Fruit fly (Drosophila melanogaster) whole organism, embryonic: Measurements from ENCODE around the gene hfw.
A peak's percentile ranks its signal among the peaks of the same experiment; 100 is the strongest.

Experiments used
- CG10147 ChIP-seq: fragments of 200-800 bp; sonication (Bioruptor generic); optimal IDR thresholded peaks from 2 replicates; lab custom pipeline; 2019; ENCODE audit warnings: missing biosample characterization, mild to moderate bottlenecking, missing genetic modification characterization, moderate library complexity
- CG11695 ChIP-seq: fragments of 200-800 bp; sonication (Bioruptor generic); IDR thresholded peaks from 3 replicates; pipeline ENCODE4 v1.3.6; 2022; ENCODE audit warnings: missing biosample characterization, missing genetic modification characterization
- CG13775 ChIP-seq: fragments of 200-800 bp; sonication (Bioruptor generic); optimal IDR thresholded peaks from 3 replicates; lab custom pipeline; 2017; ENCODE audit warnings: missing biosample characterization, mild to moderate bottlenecking, missing genetic modification characterization
- CG1602 ChIP-seq: fragments of 200-800 bp; sonication (Bioruptor generic); optimal IDR thresholded peaks from 3 replicates; lab custom pipeline; 2016; ENCODE audit warnings: missing biosample characterization, missing genetic modification characterization
- CG1647 ChIP-seq: fragments of 200-800 bp; sonication (Bioruptor generic); optimal IDR thresholded peaks from 3 replicates; lab custom pipeline; 2016; ENCODE audit warnings: missing biosample characterization, missing genetic modification characterization
- CG17912 ChIP-seq: fragments of 200-800 bp; sonication (Bioruptor generic); optimal IDR thresholded peaks from 2 replicates; lab custom pipeline; 2018; ENCODE audit warnings: missing biosample characterization, mild to moderate bottlenecking, missing genetic modification characterization
- CG18764 ChIP-seq: fragments of 200-800 bp; sonication (Bioruptor generic); optimal IDR thresholded peaks from 3 replicates; lab custom pipeline; 2016; ENCODE audit warnings: missing biosample characterization, missing genetic modification characterization
- CG2712 ChIP-seq: fragments of 200-800 bp; optimal IDR thresholded peaks from 3 replicates; lab custom pipeline; 2019; ENCODE audit warnings: missing biosample characterization, mild to moderate bottlenecking, missing genetic modification characterization, moderate library complexity
- CG32532 ChIP-seq: fragments of 200-800 bp; sonication (Bioruptor generic); IDR thresholded peaks from 2 replicates; pipeline ENCODE4 v1.3.6; 2022; ENCODE audit warnings: missing biosample characterization, missing genetic modification characterization
- CG32772 ChIP-seq: fragments of 200-800 bp; sonication (Bioruptor generic); IDR thresholded peaks from 2 replicates; pipeline ENCODE4 v1.3.6; 2022; ENCODE audit warnings: missing biosample characterization, missing genetic modification characterization
- CG4328 ChIP-seq: fragments of 200-800 bp; sonication (Bioruptor generic); optimal IDR thresholded peaks from 3 replicates; lab custom pipeline; 2017; ENCODE audit warnings: missing biosample characterization, missing genetic modification reagents, missing genetic modification characterization
- CG4707 ChIP-seq: fragments of 200-800 bp; sonication (Bioruptor generic); optimal IDR thresholded peaks from 2 replicates; lab custom pipeline; 2018; ENCODE audit warnings: missing biosample characterization, mild to moderate bottlenecking, missing genetic modification characterization, moderate library complexity
- CG6791 ChIP-seq: fragments of 200-800 bp; sonication (Bioruptor generic); IDR thresholded peaks from 3 replicates; pipeline ENCODE4 v1.3.6; 2022; ENCODE audit warnings: missing biosample characterization, missing genetic modification characterization; ENCODE audit not compliant: partially characterized antibody
- D19B ChIP-seq: fragments of 200-800 bp; sonication (Bioruptor generic); optimal IDR thresholded peaks from 2 replicates; lab custom pipeline; 2017; ENCODE audit warnings: missing biosample characterization, mild to moderate bottlenecking, missing genetic modification characterization
- Ets65A ChIP-seq: fragments of 200-800 bp; sonication (Bioruptor generic); peaks from one replicate; lab custom pipeline; 2016; ENCODE audit warnings: missing biosample characterization, missing genetic modification characterization
- Hsf ChIP-seq: fragments of 200-800 bp; sonication (Bioruptor generic); optimal IDR thresholded peaks from 3 replicates; lab custom pipeline; 2016; ENCODE audit warnings: missing biosample characterization, missing genetic modification characterization
- Meics ChIP-seq: fragments of 200-800 bp; sonication (Bioruptor generic); optimal IDR thresholded peaks from 2 replicates; lab custom pipeline; 2017; ENCODE audit warnings: missing biosample characterization, mild to moderate bottlenecking, missing genetic modification characterization
- Oli ChIP-seq: fragments of 200-800 bp; sonication (Bioruptor generic); optimal IDR thresholded peaks from 2 replicates; lab custom pipeline; 2018; ENCODE audit warnings: missing biosample characterization, mild to moderate bottlenecking, missing genetic modification characterization, moderate library complexity
- Taf1 ChIP-seq: fragments of 200-800 bp; sonication (Bioruptor generic); IDR thresholded peaks from 2 replicates; pipeline ENCODE4 v1.3.6; 2022; ENCODE audit warnings: missing biosample characterization, missing genetic modification characterization
- YL-1 ChIP-seq: fragments of 200-800 bp; sonication (Bioruptor generic); optimal IDR thresholded peaks from 3 replicates; lab custom pipeline; 2017; ENCODE audit warnings: missing biosample characterization, mild to moderate bottlenecking, missing genetic modification characterization
- abd-A ChIP-seq: fragments of 200-800 bp; sonication (Bioruptor generic); optimal IDR thresholded peaks from 3 replicates; lab custom pipeline; 2019; ENCODE audit warnings: missing biosample characterization, mild to moderate bottlenecking, missing genetic modification characterization, moderate library complexity
- aop ChIP-seq: fragments of 200-800 bp; sonication (Bioruptor generic); IDR thresholded peaks from 2 replicates; pipeline ENCODE4 v1.3.6; 2022; ENCODE audit warnings: missing biosample characterization, missing genetic modification characterization
- ara ChIP-seq: fragments of 200-800 bp; sonication (Bioruptor generic); IDR thresholded peaks from 2 replicates; pipeline ENCODE4 v1.3.6; 2022; ENCODE audit warnings: missing biosample characterization, missing genetic modification characterization
- bab2 ChIP-seq: fragments of 200-800 bp; sonication (Bioruptor generic); optimal IDR thresholded peaks from 2 replicates; lab custom pipeline; 2016; ENCODE audit warnings: missing biosample characterization, missing genetic modification characterization
- br ChIP-seq: fragments of >200 bp; optimal IDR thresholded peaks from 2 replicates; lab custom pipeline; 2017
- cas ChIP-seq: fragments of 200-800 bp; sonication (Bioruptor generic); IDR thresholded peaks from 2 replicates; pipeline ENCODE4 v1.3.6; 2022; ENCODE audit warnings: missing biosample characterization, missing genetic modification characterization
- cg ChIP-seq: fragments of 200-800 bp; sonication (Bioruptor generic); optimal IDR thresholded peaks from 3 replicates; lab custom pipeline; 2019; ENCODE audit warnings: missing biosample characterization, mild to moderate bottlenecking, missing genetic modification characterization, moderate library complexity
- dimm ChIP-seq: fragments of 200-800 bp; sonication (Bioruptor generic); IDR thresholded peaks from 2 replicates; pipeline ENCODE4 v1.3.6; 2022; ENCODE audit warnings: missing biosample characterization, missing genetic modification characterization
- insv ChIP-seq, 2 experiments: fragments of 200-800 bp; sonication (Bioruptor generic); optimal IDR thresholded peaks; 3 replicates each; lab custom pipeline; 2016 to 2018; ENCODE audit warnings: missing biosample characterization in 2 of 2, missing genetic modification characterization in 2 of 2
- kah ChIP-seq: fragments of 200-800 bp; sonication (Bioruptor generic); optimal IDR thresholded peaks from 2 replicates; lab custom pipeline; 2018; ENCODE audit warnings: missing biosample characterization, mild to moderate bottlenecking, missing genetic modification characterization
- mirr ChIP-seq: fragments of 200-800 bp; sonication (Bioruptor generic); optimal IDR thresholded peaks from 3 replicates; lab custom pipeline; 2018; ENCODE audit warnings: missing biosample characterization, mild to moderate bottlenecking, missing genetic modification characterization
- peb ChIP-seq: fragments of 200-800 bp; sonication (Bioruptor generic); IDR thresholded peaks from 2 replicates; pipeline ENCODE4 v1.3.6; 2022; ENCODE audit warnings: missing biosample characterization, missing genetic modification characterization
- pfk ChIP-seq: fragments of 200-800 bp; sonication (Bioruptor generic); optimal IDR thresholded peaks from 2 replicates; lab custom pipeline; 2018; ENCODE audit warnings: missing biosample characterization, mild to moderate bottlenecking, missing genetic modification characterization, moderate library complexity
- phol ChIP-seq: fragments of 200-800 bp; sonication (Bioruptor generic); optimal IDR thresholded peaks from 3 replicates; lab custom pipeline; 2018; ENCODE audit warnings: missing biosample characterization, mild to moderate bottlenecking, missing genetic modification characterization, moderate library complexity
- schlank ChIP-seq: fragments of 200-800 bp; sonication (Bioruptor generic); optimal IDR thresholded peaks from 2 replicates; lab custom pipeline; 2018; ENCODE audit warnings: missing biosample characterization, mild to moderate bottlenecking, missing genetic modification characterization
- sens ChIP-seq: fragments of 200-800 bp; sonication (Bioruptor generic); peaks from one replicate; lab custom pipeline; 2016; ENCODE audit warnings: missing biosample characterization, missing genetic modification characterization
- slou ChIP-seq: fragments of 200-800 bp; sonication (Bioruptor generic); optimal IDR thresholded peaks from 3 replicates; lab custom pipeline; 2016; ENCODE audit warnings: missing biosample characterization, missing genetic modification characterization
- ssp ChIP-seq: fragments of 200-800 bp; sonication (Bioruptor generic); IDR thresholded peaks from 2 replicates; pipeline ENCODE4 v1.3.6; 2022; ENCODE audit warnings: missing biosample characterization, missing genetic modification characterization
- stwl ChIP-seq: fragments of 200-800 bp; sonication (Bioruptor generic); optimal IDR thresholded peaks from 3 replicates; lab custom pipeline; 2018; ENCODE audit warnings: missing biosample characterization, mild to moderate bottlenecking, missing genetic modification characterization, moderate library complexity
- tll ChIP-seq, 2 experiments: fragments of 200-800 bp in 1 of 2; fragments of >200 bp in 1 of 2; sonication (Bioruptor generic) in 1 of 2; optimal IDR thresholded peaks; 2 replicates each; lab custom pipeline; 2017 to 2019; ENCODE audit warnings: missing biosample characterization in 2 of 2, missing genetic modification characterization in 2 of 2, mild to moderate bottlenecking in 1 of 2, moderate library complexity in 1 of 2
- toy ChIP-seq: fragments of 200-800 bp; sonication (Bioruptor generic); IDR thresholded peaks from 2 replicates; pipeline ENCODE4 v1.3.6; 2022; ENCODE audit warnings: missing biosample characterization, missing genetic modification characterization
- twi ChIP-seq: fragments of 200-800 bp; optimal IDR thresholded peaks from 2 replicates; lab custom pipeline; 2019; ENCODE audit warnings: missing biosample characterization, mild to moderate bottlenecking, missing genetic modification characterization, moderate library complexity
- zfh2 ChIP-seq: fragments of 200-800 bp; sonication (Bioruptor generic); optimal IDR thresholded peaks from 2 replicates; lab custom pipeline; 2016; ENCODE audit warnings: missing biosample characterization, missing genetic modification characterization

hfw gene

DNA sequence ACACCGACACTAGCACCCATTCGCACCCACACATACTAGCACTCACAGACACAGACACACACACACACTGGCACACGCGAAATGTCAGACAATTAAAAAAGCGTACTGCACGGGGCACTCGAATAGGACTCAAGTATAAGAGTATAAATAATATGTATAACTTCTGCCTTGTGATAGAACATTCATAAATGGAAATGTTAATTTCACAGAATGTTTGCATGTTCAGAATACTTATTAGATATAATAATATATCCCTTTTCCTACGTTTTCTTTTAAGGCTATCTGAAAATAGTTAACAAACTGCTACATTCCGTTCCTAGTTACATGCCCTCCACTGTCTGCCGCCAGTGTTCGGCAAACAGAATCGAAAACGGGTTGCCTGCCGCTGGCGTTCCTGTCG is 36.6 kb downstream of the hfw start (continued):
- TF ChIP-seq CG32772 (GFP tag; lab: Robert Waterston, UW) (no peak), bab2 (GFP tag; lab: Kevin White, UChicago) (no peak), sens (GFP tag; lab: Kevin White, UChicago) (peak; percentile 53), CG6791 (GFP tag; lab: Robert Waterston, UW) (no peak), cg (GFP tag; lab: Kevin White, UChicago) (peak; percentile 15), CG11695 (GFP tag; lab: Robert Waterston, UW) (0 out of 3 replicates have a peak, but pooled peaks have one; percentile 33), schlank (tag; lab: Kevin White, UChicago) (no peak), Hsf (GFP tag; lab: Kevin White, UChicago) (no peak), CG17912 (no peak), CG4707 (GFP tag; lab: Kevin White, UChicago) (no peak), kah (GFP tag; lab: Kevin White, UChicago) (no peak), D19B (GFP tag; lab: Kevin White, UChicago) (no peak), Meics (GFP tag; lab: Kevin White, UChicago) (peak; percentile 21), insv (GFP tag; optimal IDR thresholded peaks at IDR 0.05; lab: Kevin White, UChicago) (no peak), zfh2 (GFP tag; lab: Kevin White, UChicago) (no peak), Taf1 (GFP tag; lab: Robert Waterston, UW) (no peak), br (lab: Kevin White, UChicago) (no peak), stwl (tag; lab: Kevin White, UChicago) (no peak), phol (tag; lab: Kevin White, UChicago) (no peak), CG1647 (GFP tag; lab: Kevin White, UChicago) (no peak), aop (GFP tag; lab: Robert Waterston, UW) (no peak), CG10147 (GFP tag; lab: Kevin White, UChicago) (no peak), dimm (GFP tag; lab: Robert Waterston, UW) (no peak), mirr (GFP tag; lab: Kevin White, UChicago) (no peak)

DNA sequence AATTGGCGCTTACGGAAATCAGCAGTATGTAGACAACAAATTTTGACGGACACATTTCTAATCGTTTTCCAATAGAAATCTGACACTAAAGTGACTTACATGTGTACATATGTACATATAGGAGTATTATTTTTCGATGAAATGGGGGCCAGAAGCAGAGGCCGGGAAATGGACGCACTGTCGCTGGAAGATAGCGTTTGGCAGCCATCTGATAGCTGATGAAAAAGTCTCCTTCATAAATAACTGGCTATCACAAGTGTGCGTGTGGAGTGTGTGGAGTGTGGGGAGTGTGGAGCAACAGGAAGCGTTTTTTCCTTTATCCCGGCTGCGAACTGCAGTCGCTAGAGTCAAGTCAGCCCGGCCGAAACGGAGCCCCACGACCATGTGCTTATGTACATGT is 40.7 kb downstream of the hfw start, which contains the start of gene CG3795:
Gene CG3795, minus strand, starts transcription at position 101 of the 400 bp plus-strand sequence.
- TF ChIP-seq abd-A (no peak), CG2712 (tag; lab: Kevin White, UChicago) (no peak), pfk (GFP tag; lab: Kevin White, UChicago) (no peak), slou (no peak), twi (tag; lab: Kevin White, UChicago) (no peak), CG1602 (GFP tag; lab: Kevin White, UChicago) (no peak), peb (GFP tag; lab: Robert Waterston, UW) (no peak), tll (GFP tag; optimal IDR thresholded peaks at IDR 0.05; lab: Kevin White, UChicago) (no peak), YL-1 (no peak), Oli (tag; lab: Kevin White, UChicago) (no peak)

DNA sequence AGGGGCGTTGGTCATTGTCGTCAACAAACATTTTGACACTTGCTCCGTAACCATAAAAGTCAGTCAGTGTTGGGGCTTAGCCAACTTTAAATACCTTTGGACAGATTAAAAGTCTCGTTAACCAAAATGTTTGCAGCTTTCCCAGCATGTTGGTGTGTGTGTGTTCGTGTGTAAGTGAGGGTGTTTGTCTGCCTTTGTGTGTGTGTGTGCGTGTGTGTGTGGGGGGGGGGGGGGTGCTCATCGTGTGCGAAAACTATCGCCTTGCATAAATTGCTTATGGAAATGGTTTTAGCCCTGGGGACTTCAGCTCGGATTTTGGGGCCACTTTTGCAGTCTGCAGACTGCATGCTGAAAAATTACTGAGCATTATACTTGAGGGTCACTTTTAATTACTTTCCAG is 45.5 kb downstream of the hfw start:
- TF ChIP-seq cas (GFP tag; lab: Robert Waterston, UW) (no peak), toy (no peak), Ets65A (GFP tag; lab: Kevin White, UChicago) (peak; percentile 39), CG4328 (no peak), CG18764 (no peak), ssp (no peak), CG13775 (GFP tag; lab: Kevin White, UChicago) (no peak), ara (GFP tag; lab: Robert Waterston, UW) (no peak), CG32532 (GFP tag; lab: Robert Waterston, UW) (no peak)
- TF ChIP-seq, all 482 proteins: peak for 1
